Worm (Caenorhabditis elegans) whole organism, young adult: ENCODE results near the gene syx-4.

ENCODE experiments used
- B0035.1 ChIP-seq: sonication (generic microtip); optimal IDR thresholded peaks from 2 replicates; lab custom pipeline; 2016; ENCODE audit warnings: missing genetic modification characterization, mild to moderate bottlenecking, missing compliant biosample characterization, missing genotype, missing genetic modification reagents
- B0261.1 ChIP-seq: sonication (generic microtip); optimal IDR thresholded peaks from 2 replicates; lab custom pipeline; 2016; ENCODE audit warnings: mild to moderate bottlenecking, missing genetic modification characterization, moderate library complexity, missing compliant biosample characterization
- B0336.3 ChIP-seq: fragments of 200-800 bp; sonication (Bioruptor generic); IDR thresholded peaks from 2 replicates; pipeline ENCODE4 v1.3.6; 2022; ENCODE audit warnings: missing genetic modification characterization, missing compliant biosample characterization
- F33H1.4 ChIP-seq: fragments of 200-800 bp; sonication (Bioruptor generic); IDR thresholded peaks from 2 replicates; pipeline ENCODE4 v1.3.6; 2022; ENCODE audit warnings: missing genetic modification reagents, missing genetic modification characterization, missing compliant biosample characterization
- F37B4.10 ChIP-seq: fragments of 200-800 bp; sonication (Bioruptor generic); IDR thresholded peaks from 2 replicates; pipeline ENCODE4 v1.3.6; 2022; ENCODE audit warnings: missing genetic modification characterization, missing compliant biosample characterization
- F57A8.1 ChIP-seq: fragments of 200-800 bp; sonication (Bioruptor generic); optimal IDR thresholded peaks from 2 replicates; lab custom pipeline; 2018; ENCODE audit warnings: mild to moderate bottlenecking, missing genetic modification characterization, moderate library complexity, missing compliant biosample characterization
- F57C9.4 ChIP-seq: sonication (generic microtip); optimal IDR thresholded peaks from 2 replicates; lab custom pipeline; 2017; ENCODE audit warnings: mild to moderate bottlenecking, missing genetic modification characterization, missing compliant biosample characterization
- Y53F4B.3 ChIP-seq: fragments of 200-800 bp; sonication (Bioruptor generic); IDR thresholded peaks from 2 replicates; pipeline ENCODE4 v1.3.6; 2022; ENCODE audit warnings: missing genetic modification reagents, missing genetic modification characterization, missing compliant biosample characterization
- Y67H2A.10 ChIP-seq: fragments of 200-800 bp; sonication (Bioruptor generic); conservative IDR thresholded peaks from 2 replicates; pipeline ENCODE4 v1.3.6; 2022; ENCODE audit warnings: missing genetic modification reagents, missing genetic modification characterization, missing compliant biosample characterization
- Y95B8A.8 ChIP-seq: fragments of 200-800 bp; sonication (Bioruptor generic); IDR thresholded peaks from 2 replicates; pipeline ENCODE4 v1.3.6; 2022; ENCODE audit warnings: missing genetic modification reagents, missing genetic modification characterization, missing compliant biosample characterization
- akir-1 ChIP-seq: fragments of 200-800 bp; sonication (Bioruptor generic); optimal IDR thresholded peaks from 2 replicates; lab custom pipeline; 2018; ENCODE audit warnings: mild to moderate bottlenecking, missing genetic modification characterization, moderate library complexity, missing compliant biosample characterization
- aptf-3 ChIP-seq: fragments of 200-800 bp; sonication (Bioruptor generic); IDR thresholded peaks from 2 replicates; pipeline ENCODE4 v1.3.6; 2022; ENCODE audit warnings: missing genetic modification characterization, missing compliant biosample characterization
- atf-7 ChIP-seq: sonication (generic microtip); optimal IDR thresholded peaks from 2 replicates; lab custom pipeline; 2017; ENCODE audit warnings: mild to moderate bottlenecking, missing genetic modification characterization, missing compliant biosample characterization
- attf-6 ChIP-seq: fragments of 200-800 bp; sonication (Bioruptor generic); IDR thresholded peaks from 2 replicates; pipeline ENCODE4 v1.3.6; 2022; ENCODE audit warnings: missing genetic modification reagents, missing genetic modification characterization, missing compliant biosample characterization
- bed-2 ChIP-seq: fragments of 200-800 bp; sonication (Bioruptor generic); IDR thresholded peaks from 2 replicates; pipeline ENCODE4 v1.3.6; 2022; ENCODE audit warnings: missing genetic modification reagents, missing genetic modification characterization, missing compliant biosample characterization
- ceh-100 ChIP-seq: fragments of 200-800 bp; sonication (Bioruptor generic); IDR thresholded peaks from 2 replicates; pipeline ENCODE4 v1.3.6; 2022; ENCODE audit warnings: missing genetic modification reagents, missing genetic modification characterization, missing compliant biosample characterization
- ceh-27 ChIP-seq: fragments of 200-800 bp; sonication (Bioruptor generic); optimal IDR thresholded peaks from 2 replicates; lab custom pipeline; 2018; ENCODE audit warnings: mild to moderate bottlenecking, missing genetic modification characterization, moderate library complexity, missing compliant biosample characterization
- ceh-40 ChIP-seq: fragments of 200-800 bp; sonication (Bioruptor generic); IDR thresholded peaks from 2 replicates; pipeline ENCODE4 v1.3.6; 2022; ENCODE audit warnings: missing genetic modification characterization, missing compliant biosample characterization
- dox-1 ChIP-seq: fragments of 200-800 bp; sonication (Bioruptor generic); IDR thresholded peaks from 2 replicates; pipeline ENCODE4 v1.3.6; 2022; ENCODE audit warnings: missing genetic modification reagents, missing genetic modification characterization, missing compliant biosample characterization
- dpff-1 ChIP-seq: sonication (generic microtip); optimal IDR thresholded peaks from 2 replicates; lab custom pipeline; 2017; ENCODE audit warnings: mild to moderate bottlenecking, missing genetic modification characterization, missing compliant biosample characterization
- dpl-1 ChIP-seq: fragments of 150-350 bp; optimal IDR thresholded peaks from 2 replicates; lab custom pipeline; 2014; ENCODE audit warnings: missing biosample characterization, missing genetic modification reagents, missing genetic modification characterization
- egl-18 ChIP-seq: fragments of 200-800 bp; sonication (Bioruptor generic); IDR thresholded peaks from 2 replicates; pipeline ENCODE4 v1.3.6; 2022; ENCODE audit warnings: missing genetic modification reagents, missing genetic modification characterization, missing compliant biosample characterization
- him-1 ChIP-seq: sonication (generic microtip); optimal IDR thresholded peaks from 2 replicates; lab custom pipeline; 2016; ENCODE audit warnings: missing genotype, missing genetic modification reagents, missing genetic modification characterization, missing compliant biosample characterization
- hmg-1.2 ChIP-seq: fragments of 200-800 bp; sonication (Bioruptor generic); IDR thresholded peaks from 2 replicates; pipeline ENCODE4 v1.3.6; 2022; ENCODE audit warnings: missing genetic modification reagents, missing genetic modification characterization, missing compliant biosample characterization
- hmg-20 ChIP-seq: fragments of 200-800 bp; sonication (Bioruptor generic); IDR thresholded peaks from 2 replicates; pipeline ENCODE4 v1.3.6; 2022; ENCODE audit warnings: missing genetic modification reagents, missing genetic modification characterization, missing compliant biosample characterization
- hsf-1 ChIP-seq: fragments of 200-800 bp; sonication (Bioruptor generic); IDR thresholded peaks from 2 replicates; pipeline ENCODE4 v1.3.6; 2022; ENCODE audit warnings: missing genetic modification reagents, missing genetic modification characterization, missing compliant biosample characterization
- lag-1 ChIP-seq: fragments of 200-800 bp; sonication (Bioruptor generic); IDR thresholded peaks from 2 replicates; pipeline ENCODE4 v1.3.6; 2022; ENCODE audit warnings: missing genetic modification reagents, missing genetic modification characterization, missing compliant biosample characterization
- lin-54 ChIP-seq: fragments of 200-800 bp; sonication (Bioruptor generic); optimal IDR thresholded peaks from 2 replicates; lab custom pipeline; 2018; ENCODE audit warnings: mild to moderate bottlenecking, missing genetic modification characterization, missing compliant biosample characterization
- lsy-27 ChIP-seq: sonication (generic microtip); optimal IDR thresholded peaks from 2 replicates; lab custom pipeline; 2017; ENCODE audit warnings: missing genetic modification characterization, mild to moderate bottlenecking, missing compliant biosample characterization, antibody characterized with exemption, missing genotype, borderline replicate concordance; ENCODE audit not compliant: insufficient read depth
- madf-10 ChIP-seq: sonication (generic microtip); optimal IDR thresholded peaks from 2 replicates; lab custom pipeline; 2016; ENCODE audit warnings: mild to moderate bottlenecking, missing genetic modification characterization, missing compliant biosample characterization
- madf-6 ChIP-seq: fragments of 200-800 bp; sonication (Bioruptor generic); IDR thresholded peaks from 2 replicates; pipeline ENCODE4 v1.3.6; 2022; ENCODE audit warnings: missing genetic modification reagents, missing genetic modification characterization, missing compliant biosample characterization
- madf-8 ChIP-seq: fragments of 200-800 bp; sonication (Bioruptor generic); conservative IDR thresholded peaks from 2 replicates; pipeline ENCODE4 v1.3.6; 2022; ENCODE audit warnings: missing genetic modification reagents, missing genetic modification characterization, missing compliant biosample characterization
- mes-4 ChIP-seq: sonication (generic microtip); optimal IDR thresholded peaks from 2 replicates; lab custom pipeline; 2016; ENCODE audit warnings: missing genotype, missing genetic modification characterization, missing compliant biosample characterization
- nfya-2 ChIP-seq: fragments of 200-800 bp; sonication (Bioruptor generic); IDR thresholded peaks from 2 replicates; pipeline ENCODE4 v1.3.6; 2022; ENCODE audit warnings: missing genetic modification reagents, missing genetic modification characterization, missing compliant biosample characterization
- nfyb-1 ChIP-seq: fragments of 200-800 bp; sonication (Bioruptor generic); IDR thresholded peaks from 2 replicates; pipeline ENCODE4 v1.3.6; 2022; ENCODE audit warnings: missing genetic modification reagents, missing genetic modification characterization, missing compliant biosample characterization
- nhr-80 ChIP-seq: sonication (generic microtip); optimal IDR thresholded peaks from 2 replicates; lab custom pipeline; 2016; ENCODE audit warnings: missing genetic modification characterization, missing compliant biosample characterization
- pbrm-1 ChIP-seq: fragments of 200-800 bp; sonication (Bioruptor generic); IDR thresholded peaks from 2 replicates; pipeline ENCODE4 v1.3.6; 2022; ENCODE audit warnings: missing genetic modification reagents, missing genetic modification characterization, missing compliant biosample characterization
- pha-4 ChIP-seq: fragments of 150-350 bp; sonication (generic microtip); optimal IDR thresholded peaks from 2 replicates; lab custom pipeline; 2014; ENCODE audit warnings: missing biosample characterization, missing genetic modification reagents, missing genetic modification characterization
- rcor-1 ChIP-seq: fragments of 200-800 bp; sonication (Bioruptor generic); IDR thresholded peaks from 2 replicates; pipeline ENCODE4 v1.3.6; 2022; ENCODE audit warnings: missing genetic modification reagents, missing genetic modification characterization, missing compliant biosample characterization
- repo-1 ChIP-seq: sonication (generic microtip); optimal IDR thresholded peaks from 2 replicates; lab custom pipeline; 2017; ENCODE audit warnings: mild to moderate bottlenecking, missing genetic modification characterization, missing compliant biosample characterization
- snpc-1.1 ChIP-seq: sonication (generic microtip); optimal IDR thresholded peaks from 2 replicates; lab custom pipeline; 2017; ENCODE audit warnings: missing genetic modification characterization, mild to moderate bottlenecking, missing compliant biosample characterization, antibody characterized with exemption, moderate library complexity, missing genotype, missing genetic modification reagents; ENCODE audit not compliant: insufficient read depth
- sptf-2 ChIP-seq: fragments of 200-800 bp; sonication (Bioruptor generic); optimal IDR thresholded peaks from 2 replicates; lab custom pipeline; 2018; ENCODE audit warnings: mild to moderate bottlenecking, missing genetic modification characterization, missing compliant biosample characterization
- tbp1 ChIP-seq: fragments of 200-800 bp; sonication (Bioruptor generic); optimal IDR thresholded peaks from 2 replicates; lab custom pipeline; 2018; ENCODE audit warnings: mild to moderate bottlenecking, missing genetic modification characterization, missing compliant biosample characterization
- tbx-9 ChIP-seq: sonication (generic microtip); optimal IDR thresholded peaks from 2 replicates; lab custom pipeline; 2016; ENCODE audit warnings: borderline replicate concordance, missing genetic modification characterization, inconsistent platforms, missing compliant biosample characterization
- unc-62 ChIP-seq: fragments of 150-350 bp; optimal IDR thresholded peaks from 2 replicates; lab custom pipeline; 2014; ENCODE audit warnings: missing biosample characterization, missing genetic modification reagents, missing genetic modification characterization
- xnd-1 ChIP-seq: sonication (generic microtip); optimal IDR thresholded peaks from 2 replicates; lab custom pipeline; 2016; ENCODE audit warnings: missing genotype, missing genetic modification reagents, missing genetic modification characterization, missing compliant biosample characterization
- zim-3 ChIP-seq: sonication (generic microtip); optimal IDR thresholded peaks from 2 replicates; lab custom pipeline; 2017; ENCODE audit warnings: mild to moderate bottlenecking, missing genetic modification characterization, moderate library complexity, missing compliant biosample characterization

The syx-4 gene

DNA sequence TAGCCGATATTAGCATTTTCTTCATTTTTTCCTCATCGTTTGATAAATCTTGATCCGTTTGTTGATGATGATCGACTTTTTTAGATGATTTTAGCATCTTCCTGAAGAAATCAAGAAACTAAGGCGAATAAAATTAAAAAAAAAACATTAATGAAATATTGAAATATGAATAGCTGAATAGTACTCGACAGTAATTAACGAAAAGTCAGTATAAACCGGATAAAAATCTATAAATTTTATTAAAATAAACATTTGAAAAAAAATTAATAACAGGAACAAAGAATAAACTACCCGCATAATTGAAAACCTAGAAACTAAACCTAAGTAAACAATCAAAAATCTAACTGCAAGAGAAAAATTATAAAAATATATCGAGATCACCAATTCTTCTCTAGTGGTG lies 39.2 kb downstream of the syx-4 start, which contains the start of gene C28C12.12:
Gene C28C12.12, minus strand, starts transcription at position 101 of the 400 bp plus-strand sequence.
- TF ChIP-seq him-1 (tag; lab: Kevin White, UChicago) (no peak), repo-1 (tag; lab: Kevin White, UChicago) (no peak), attf-6 (no peak), nfyb-1 (GFP tag; lab: Robert Waterston, UW) (no peak), nfya-2 (GFP tag; lab: Robert Waterston, UW) (no peak), B0336.3 (GFP tag; lab: Robert Waterston, UW) (no peak), nhr-80 (tag; lab: Kevin White, UChicago) (no peak), ceh-27 (GFP tag; lab: Kevin White, UChicago) (no peak), Y67H2A.10 (GFP tag; lab: Robert Waterston, UW) (no peak), Y53F4B.3 (GFP tag; lab: Robert Waterston, UW) (no peak), dox-1 (no peak), hsf-1 (GFP tag; lab: Robert Waterston, UW) (no peak), ceh-100 (GFP tag; lab: Robert Waterston, UW) (no peak), sptf-2 (GFP tag; lab: Kevin White, UChicago) (no peak), madf-10 (tag; lab: Kevin White, UChicago) (no peak), B0035.1 (tag; lab: Kevin White, UChicago) (no peak), F37B4.10 (no peak)
- TF ChIP-seq, all 124 proteins: peak for 0

DNA sequence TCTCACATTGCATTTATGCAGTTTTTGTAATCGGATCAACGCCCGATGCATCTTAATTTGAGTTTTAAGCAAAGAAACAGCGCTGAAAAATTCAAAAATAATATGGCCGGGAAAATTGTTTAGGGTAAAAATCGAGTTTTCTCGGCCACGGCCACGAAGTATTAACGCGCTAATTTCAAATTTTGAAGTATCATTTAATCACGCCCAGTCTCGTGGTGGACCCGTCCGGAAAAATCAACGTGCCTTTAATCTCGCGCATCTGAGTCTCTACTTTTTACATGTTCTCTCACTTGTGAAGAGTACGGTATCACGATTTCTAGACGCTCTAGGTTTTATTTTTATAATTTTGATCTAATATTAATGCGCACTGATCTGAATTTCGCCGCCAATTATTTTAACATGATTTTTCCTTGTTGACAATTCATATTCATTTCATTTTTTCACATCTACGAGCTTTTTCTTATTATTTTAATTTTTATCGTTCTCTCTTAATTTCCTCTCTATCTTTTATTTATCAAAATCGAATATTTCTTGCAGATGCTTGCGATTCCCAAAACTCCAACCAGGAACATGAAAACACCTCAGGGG lies 41.8 kb downstream of the syx-4 start, which contains the start of the genes acdh-13 and mesp-1:
Gene acdh-13, minus strand, starts transcription at position 51 of the 588 bp plus-strand sequence.
Gene mesp-1, plus strand, starts transcription at position 538 of the 588 bp plus-strand sequence.
- TF ChIP-seq lsy-27 (tag; lab: Kevin White, UChicago), result no peak
- no peak for TF ChIP-seq mes-4 (tag; lab: Kevin White, UChicago)
- no peak for TF ChIP-seq atf-7 (tag; lab: Kevin White, UChicago)
- peak; percentile 71; the same call in 1 of the 2 replicates for TF ChIP-seq bed-2 (GFP tag; lab: Robert Waterston, UW)
- no peak for TF ChIP-seq F57A8.1 (GFP tag; lab: Kevin White, UChicago)
- no peak for TF ChIP-seq egl-18 (GFP tag; lab: Robert Waterston, UW)
- TF ChIP-seq repo-1 (tag; lab: Kevin White, UChicago), result no peak
- TF ChIP-seq B0261.1 (tag; lab: Kevin White, UChicago), result no peak
- no peak for TF ChIP-seq zim-3 (tag; lab: Kevin White, UChicago)
- peak; percentile 97 for TF ChIP-seq madf-6 (GFP tag; lab: Robert Waterston, UW)
- peak; percentile 78 for TF ChIP-seq hmg-1.2 (GFP tag; lab: Robert Waterston, UW)
- peak; percentile 69; the same call in 1 of the 2 replicates for TF ChIP-seq pbrm-1 (GFP tag; lab: Robert Waterston, UW)
- no peak for TF ChIP-seq aptf-3
- TF ChIP-seq tbx-9 (tag; lab: Kevin White, UChicago), result no peak
- TF ChIP-seq dpff-1, result no peak
- TF ChIP-seq madf-8 (GFP tag; lab: Robert Waterston, UW), result peak; percentile 94
- TF ChIP-seq tbp1, result peak; percentile 59
- no peak for TF ChIP-seq unc-62
- no peak for TF ChIP-seq madf-10 (tag; lab: Kevin White, UChicago)
- no peak for TF ChIP-seq akir-1 (GFP tag; lab: Kevin White, UChicago)
- TF ChIP-seq Y95B8A.8 (GFP tag; lab: Robert Waterston, UW), result peak; percentile 72; the same call in 1 of the 2 replicates
- no peak for TF ChIP-seq hmg-20 (GFP tag; lab: Robert Waterston, UW)
- TF ChIP-seq nfyb-1 (GFP tag; lab: Robert Waterston, UW), result peak; percentile 56; the same call in 1 of the 2 replicates
- no peak for TF ChIP-seq F57C9.4 (tag; lab: Kevin White, UChicago)
- no peak for TF ChIP-seq sptf-2 (GFP tag; lab: Kevin White, UChicago)
- TF ChIP-seq Y53F4B.3 (GFP tag; lab: Robert Waterston, UW), result no peak
- peak; percentile 95 for TF ChIP-seq lin-54 (GFP tag; lab: Kevin White, UChicago)
- TF ChIP-seq xnd-1, result peak; percentile 91
- TF ChIP-seq F33H1.4 (GFP tag; lab: Robert Waterston, UW), result peak; percentile 79
- TF ChIP-seq rcor-1, result peak; percentile 76
- peak; percentile 80 for TF ChIP-seq dpl-1 (GFP tag; lab: Kevin White, UChicago)
- TF ChIP-seq lag-1 (GFP tag; lab: Robert Waterston, UW), result no peak
- TF ChIP-seq pha-4 (tag; lab: Kevin White, UChicago), result no peak
- TF ChIP-seq snpc-1.1, result peak; percentile 40
- TF ChIP-seq ceh-40, result 0 out of 2 replicates have a peak, but pooled peaks have one; percentile 44
